Worm (Caenorhabditis elegans) whole organism, L2 larva: ENCODE results near the gene cpr-8.
A peak's percentile ranks its signal among the peaks of the same experiment; 100 is the strongest.

Experiments
- C34F6.9 ChIP-seq: fragments of 150-350 bp; optimal IDR thresholded peaks from 2 replicates; lab custom pipeline; 2014; ENCODE audit warnings: missing biosample characterization, missing genetic modification characterization
- F13H6.1 ChIP-seq: sonication (generic microtip); optimal IDR thresholded peaks from 2 replicates; lab custom pipeline; 2016; ENCODE audit warnings: missing genetic modification characterization, missing compliant biosample characterization
- ZK546.5 ChIP-seq: sonication (generic microtip); optimal IDR thresholded peaks from 2 replicates; lab custom pipeline; 2017; ENCODE audit warnings: missing biosample characterization, missing genetic modification characterization
- alr-1 ChIP-seq: fragments of 150-350 bp; optimal IDR thresholded peaks from 2 replicates; lab custom pipeline; 2014; ENCODE audit warnings: missing biosample characterization, missing genetic modification characterization
- aly-2 ChIP-seq: fragments of 150-350 bp; optimal IDR thresholded peaks from 2 replicates; lab custom pipeline; 2014; ENCODE audit warnings: missing biosample characterization, missing genetic modification characterization
- blmp-1 ChIP-seq: sonication (generic microtip); optimal IDR thresholded peaks from 2 replicates; lab custom pipeline; 2017; ENCODE audit warnings: missing genetic modification characterization, mild to moderate bottlenecking, missing compliant biosample characterization, antibody characterized with exemption, moderate library complexity; ENCODE audit not compliant: insufficient read depth
- ceh-82 ChIP-seq: fragments of 150-350 bp; optimal IDR thresholded peaks from 2 replicates; lab custom pipeline; 2014; ENCODE audit warnings: missing biosample characterization, missing genetic modification characterization
- crh-2 ChIP-seq: sonication (generic microtip); optimal IDR thresholded peaks from 2 replicates; lab custom pipeline; 2017; ENCODE audit warnings: missing biosample characterization, missing genetic modification characterization
- egl-27 ChIP-seq: sonication (generic microtip); optimal IDR thresholded peaks from 3 replicates; lab custom pipeline; 2017; ENCODE audit warnings: missing biosample characterization, missing genetic modification reagents, missing genetic modification characterization
- elt-1 ChIP-seq: fragments of 150-350 bp; optimal IDR thresholded peaks from 2 replicates; lab custom pipeline; 2014; ENCODE audit warnings: missing biosample characterization, missing genetic modification characterization
- fos-1 ChIP-seq: fragments of 150-350 bp; optimal IDR thresholded peaks from 2 replicates; lab custom pipeline; 2014; ENCODE audit warnings: missing biosample characterization, missing genetic modification characterization
- gmeb-1 ChIP-seq: fragments of 150-350 bp; optimal IDR thresholded peaks from 2 replicates; lab custom pipeline; 2014; ENCODE audit warnings: missing biosample characterization, missing genetic modification characterization
- lin-11 ChIP-seq: fragments of 150-350 bp; sonication (generic microtip); optimal IDR thresholded peaks from 2 replicates; lab custom pipeline; 2014; ENCODE audit warnings: missing biosample characterization, missing genetic modification characterization, inconsistent platforms, mixed read lengths
- lin-13 ChIP-seq: fragments of 150-350 bp; optimal IDR thresholded peaks from 2 replicates; lab custom pipeline; 2014; ENCODE audit warnings: missing biosample characterization, missing genetic modification reagents, missing genetic modification characterization
- nhr-10 ChIP-seq: sonication (generic microtip); optimal IDR thresholded peaks from 2 replicates; lab custom pipeline; 2017; ENCODE audit warnings: missing biosample characterization, missing genetic modification characterization
- nhr-21 ChIP-seq: fragments of 150-350 bp; optimal IDR thresholded peaks from 2 replicates; lab custom pipeline; 2014; ENCODE audit warnings: missing biosample characterization, missing genetic modification characterization
- nhr-23 ChIP-seq: fragments of 150-350 bp; optimal IDR thresholded peaks from 2 replicates; lab custom pipeline; 2014; ENCODE audit warnings: missing biosample characterization, missing genetic modification reagents, missing genetic modification characterization
- nhr-237 ChIP-seq: fragments of 150-350 bp; optimal IDR thresholded peaks from 2 replicates; lab custom pipeline; 2014; ENCODE audit warnings: missing biosample characterization, missing genetic modification characterization
- nhr-25 ChIP-seq: fragments of 150-350 bp; sonication (generic microtip); optimal IDR thresholded peaks from 3 replicates; lab custom pipeline; 2014; ENCODE audit warnings: missing biosample characterization, missing genetic modification characterization
- nhr-6 ChIP-seq: fragments of 150-350 bp; optimal IDR thresholded peaks from 2 replicates; lab custom pipeline; 2014; ENCODE audit warnings: missing biosample characterization, missing genetic modification characterization
- nhr-77 ChIP-seq: fragments of 150-350 bp; optimal IDR thresholded peaks from 2 replicates; lab custom pipeline; 2014; ENCODE audit warnings: missing biosample characterization, missing genetic modification characterization
- peb-1 ChIP-seq: fragments of 150-350 bp; optimal IDR thresholded peaks from 2 replicates; lab custom pipeline; 2014; ENCODE audit warnings: missing biosample characterization, missing genetic modification characterization
- sem-4 ChIP-seq: fragments of 150-350 bp; optimal IDR thresholded peaks from 2 replicates; lab custom pipeline; 2014; ENCODE audit warnings: missing biosample characterization, missing genetic modification reagents, missing genetic modification characterization
- skn-1 ChIP-seq: sonication (generic microtip); optimal IDR thresholded peaks from 2 replicates; lab custom pipeline; 2017; ENCODE audit warnings: missing biosample characterization, missing genetic modification characterization
- sma-9 ChIP-seq, 2 experiments: fragments of 150-350 bp in 1 of 2; sonication (generic microtip) in 1 of 2; optimal IDR thresholded peaks; 2 replicates each; lab custom pipeline; 2014 to 2016; ENCODE audit warnings: missing genetic modification characterization in 2 of 2, mild to moderate bottlenecking in 1 of 2, missing biosample characterization in 1 of 2, missing compliant biosample characterization in 1 of 2, missing genetic modification reagents in 1 of 2, moderate library complexity in 1 of 2
- snpc-4 ChIP-seq: fragments of 150-350 bp; optimal IDR thresholded peaks from 2 replicates; lab custom pipeline; 2014; ENCODE audit warnings: missing biosample characterization, missing genetic modification characterization
- unc-39 ChIP-seq: fragments of 150-350 bp; optimal IDR thresholded peaks from 2 replicates; lab custom pipeline; 2014; ENCODE audit warnings: missing biosample characterization, missing genetic modification characterization
- zag-1 ChIP-seq: fragments of 150-350 bp; optimal IDR thresholded peaks from 2 replicates; lab custom pipeline; 2014; ENCODE audit warnings: missing biosample characterization, missing genetic modification characterization
- ztf-1 ChIP-seq: fragments of 200-800 bp; sonication (Bioruptor generic); conservative IDR thresholded peaks from 2 replicates; pipeline ENCODE4 v1.3.6; 2022; ENCODE audit warnings: missing genetic modification characterization, missing compliant biosample characterization
- ztf-4 ChIP-seq: fragments of 150-350 bp; optimal IDR thresholded peaks from 2 replicates; lab custom pipeline; 2014; ENCODE audit warnings: missing biosample characterization, missing genetic modification characterization

cpr-8 gene

ce11 chrV:1112658-1113057 is 21.7 kb upstream of the cpr-8 start, which contains the start of gene Y50D4B.1:
Gene Y50D4B.1 (plus strand): TSS chrV:1112958.
- no peak for TF ChIP-seq ztf-1 (GFP tag; lab: Robert Waterston, UW)
- TF ChIP-seq ztf-4 = no peak
- no peak for TF ChIP-seq nhr-25 (tag; lab: Kevin White, UChicago)
- no peak for TF ChIP-seq egl-27 (tag; lab: Kevin White, UChicago)
- no peak for TF ChIP-seq zag-1 (tag; lab: Kevin White, UChicago)
- no peak for TF ChIP-seq fos-1 (tag; lab: Kevin White, UChicago)
- no peak for TF ChIP-seq sem-4 (tag; lab: Kevin White, UChicago)
- TF ChIP-seq C34F6.9 (tag; lab: Kevin White, UChicago) = no peak
- TF ChIP-seq nhr-23 (tag; lab: Kevin White, UChicago) = no peak
- TF ChIP-seq lin-11 (tag; lab: Kevin White, UChicago) = no peak
- TF ChIP-seq, all 48 proteins: peak for 0

- TF ChIP-seq gmeb-1 (tag; lab: Kevin White, UChicago) (no peak), aly-2 (tag; lab: Kevin White, UChicago) (no peak), nhr-10 (tag; lab: Kevin White, UChicago) (no peak), ztf-4 (no peak), nhr-77 (tag; lab: Kevin White, UChicago) (no peak), ztf-1 (GFP tag; lab: Robert Waterston, UW) (no peak), sem-4 (tag; lab: Kevin White, UChicago) (no peak)
Observed at ce11 chrV:1120101-1120500, 14.3 kb upstream of the cpr-8 start.

ce11 chrV:1131880-1132623 is 2.4 kb upstream of the cpr-8 start, which contains the start of gene W07B8.4:
Gene W07B8.4 (minus strand): TSS chrV:1131930.
- TF ChIP-seq aly-2 (tag; lab: Kevin White, UChicago) (no peak), crh-2 (tag; lab: Kevin White, UChicago) (no peak), sma-9 (GFP tag; optimal IDR thresholded peaks at IDR 0.05; lab: Kevin White, UChicago) (no peak), sma-9 (tag; optimal IDR thresholded peaks at IDR 0.05; lab: Kevin White, UChicago) (no peak), nhr-23 (tag; lab: Kevin White, UChicago) (no peak), nhr-77 (tag; lab: Kevin White, UChicago) (no peak), nhr-237 (no peak), snpc-4 (no peak), peb-1 (tag; lab: Kevin White, UChicago) (no peak), ztf-4 (no peak), elt-1 (tag; lab: Kevin White, UChicago) (no peak), skn-1 (no peak), ceh-82 (tag; lab: Kevin White, UChicago) (no peak), egl-27 (tag; lab: Kevin White, UChicago) (no peak), ZK546.5 (tag; lab: Kevin White, UChicago) (no peak), alr-1 (tag; lab: Kevin White, UChicago) (no peak), lin-11 (tag; lab: Kevin White, UChicago) (no peak)

ce11 chrV:1133223-1133622 is 1.2 kb upstream of the cpr-8 start:
- TF ChIP-seq nhr-10 (tag; lab: Kevin White, UChicago) = no peak
- TF ChIP-seq lin-13 (GFP tag; lab: Kevin White, UChicago) = no peak
- no peak for TF ChIP-seq nhr-6 (tag; lab: Kevin White, UChicago)
- no peak for TF ChIP-seq crh-2 (tag; lab: Kevin White, UChicago)
- no peak for TF ChIP-seq nhr-21 (tag; lab: Kevin White, UChicago)
- no peak for TF ChIP-seq ztf-4
- no peak for TF ChIP-seq unc-39 (tag; lab: Kevin White, UChicago)
- TF ChIP-seq aly-2 (tag; lab: Kevin White, UChicago) = no peak
- TF ChIP-seq sma-9 (GFP tag; optimal IDR thresholded peaks at IDR 0.05; lab: Kevin White, UChicago) = no peak
- no peak for TF ChIP-seq sma-9 (tag; optimal IDR thresholded peaks at IDR 0.05; lab: Kevin White, UChicago)
- no peak for TF ChIP-seq blmp-1 (tag; lab: Kevin White, UChicago)

- no peak for TF ChIP-seq F13H6.1 (tag; lab: Kevin White, UChicago)
- TF ChIP-seq blmp-1 (tag; lab: Kevin White, UChicago) = peak; percentile 25
Observed at ce11 chrV:1133840-1134239, 562 bp upstream of the cpr-8 start, which contains the start of gene cpr-5. Gene cpr-5 (minus strand): TSS chrV:1134036.
